Worm (Caenorhabditis elegans): ENCODE results near the gene C15C8.4.

Gene C15C8.4

ce11 chrV:12788451-12788850 lies 41.2 kb upstream of the C15C8.4 start, which contains the start of gene srbc-44:
srbc-44 (minus strand) TSS chrV:12788551.
- TF ChIP-seq ceh-2 (tag; optimal IDR thresholded peaks at IDR 0.05) (no peak), ceh-30 (tag; optimal IDR thresholded peaks at IDR 0.05) (no peak), nfya-1 (tag; optimal IDR thresholded peaks at IDR 0.05) (no peak), ceh-14 (tag; optimal IDR thresholded peaks at IDR 0.05) (no peak), fax-1 (tag; optimal IDR thresholded peaks at IDR 0.05) (no peak), pqm-1 (tag; optimal IDR thresholded peaks at IDR 0.05) (no peak), ceh-19 (GFP tag; optimal IDR thresholded peaks at IDR 0.05) (no peak), fkh-6 (tag; optimal IDR thresholded peaks at IDR 0.05) (no peak), ceh-31 (tag; optimal IDR thresholded peaks at IDR 0.05) (no peak), pag-3 (tag; optimal IDR thresholded peaks at IDR 0.05; ENCODE audit: borderline replicate concordance) (no peak), hlh-6 (tag; optimal IDR thresholded peaks at IDR 0.05) (no peak), syd-9 (tag; optimal IDR thresholded peaks at IDR 0.05) (no peak), sox-2 (GFP tag; IDR thresholded peaks at IDR 0.05) (no peak), T23F11.4 (GFP tag; optimal IDR thresholded peaks at IDR 0.05) (no peak), nhr-11 (tag; optimal IDR thresholded peaks at IDR 0.05) (no peak), npax-4 (tag; optimal IDR thresholded peaks at IDR 0.05) (no peak), pros-1 (tag; optimal IDR thresholded peaks at IDR 0.05) (no peak), mec-3 (tag; optimal IDR thresholded peaks at IDR 0.05; ENCODE audit: borderline replicate concordance) (no peak), C08G9.2 (tag; optimal IDR thresholded peaks at IDR 0.05) (no peak), tbx-2 (tag; optimal IDR thresholded peaks at IDR 0.05) (no peak)

- TF ChIP-seq sdc-2 (tag; optimal IDR thresholded peaks at IDR 0.05) (no peak), madf-2 (tag; optimal IDR thresholded peaks at IDR 0.05) (no peak), T23F11.4 (GFP tag; optimal IDR thresholded peaks at IDR 0.05) (no peak), odd-2 (tag; optimal IDR thresholded peaks at IDR 0.05) (no peak), unc-42 (tag; optimal IDR thresholded peaks at IDR 0.05) (no peak)
These were observed 39.8 kb upstream of the C15C8.4 start, which contains the start of gene fkb-4 for ce11 chrV:12787026-12787425. fkb-4 (minus strand) TSS chrV:12787126.

ce11 chrV:12786340-12786739 lies 39.1 kb upstream of the C15C8.4 start:
- no peak for TF ChIP-seq ceh-22 (tag; optimal IDR thresholded peaks at IDR 0.05)
- no peak for TF ChIP-seq tbx-7 (tag; optimal IDR thresholded peaks at IDR 0.05)
- TF ChIP-seq pax-1 (tag; optimal IDR thresholded peaks at IDR 0.05) = no peak
- no peak for TF ChIP-seq pha-2 (tag; optimal IDR thresholded peaks at IDR 0.05)
- no peak for TF ChIP-seq lin-11 (tag; optimal IDR thresholded peaks at IDR 0.05)
- no peak for TF ChIP-seq tbx-2 (tag; optimal IDR thresholded peaks at IDR 0.05)
- no peak for TF ChIP-seq C08G9.2 (tag; optimal IDR thresholded peaks at IDR 0.05)
- no peak for TF ChIP-seq npax-4 (tag; optimal IDR thresholded peaks at IDR 0.05)
- TF ChIP-seq ttx-3 (tag; optimal IDR thresholded peaks at IDR 0.05) = no peak
- no peak for TF ChIP-seq ceh-14 (tag; optimal IDR thresholded peaks at IDR 0.05)
- TF ChIP-seq fkh-10 (GFP tag; optimal IDR thresholded peaks at IDR 0.05) = no peak
- no peak for TF ChIP-seq che-1 (tag; optimal IDR thresholded peaks at IDR 0.05)
- TF ChIP-seq syd-9 (tag; optimal IDR thresholded peaks at IDR 0.05) = no peak
- no peak for TF ChIP-seq ceh-6 (GFP tag; optimal IDR thresholded peaks at IDR 0.05)
- TF ChIP-seq hlh-8 (tag; optimal IDR thresholded peaks at IDR 0.05) = no peak

- TF ChIP-seq odd-2 (tag; optimal IDR thresholded peaks at IDR 0.05) (no peak), ceh-19 (GFP tag; optimal IDR thresholded peaks at IDR 0.05) (no peak), pag-3 (tag; optimal IDR thresholded peaks at IDR 0.05; ENCODE audit: borderline replicate concordance) (no peak), nhr-11 (tag; optimal IDR thresholded peaks at IDR 0.05) (no peak), ceh-22 (tag; optimal IDR thresholded peaks at IDR 0.05) (no peak), ztf-16 (tag; optimal IDR thresholded peaks at IDR 0.05) (no peak), mec-3 (tag; optimal IDR thresholded peaks at IDR 0.05; ENCODE audit: borderline replicate concordance) (no peak), sox-2 (GFP tag; IDR thresholded peaks at IDR 0.05) (no peak), ceh-31 (tag; optimal IDR thresholded peaks at IDR 0.05) (no peak), fkh-6 (tag; optimal IDR thresholded peaks at IDR 0.05) (no peak), pha-4 (tag; optimal IDR thresholded peaks at IDR 0.05) (no peak), ceh-45 (GFP tag; IDR thresholded peaks at IDR 0.05) (no peak), elt-4 (tag; optimal IDR thresholded peaks at IDR 0.05) (no peak), ttx-3 (tag; optimal IDR thresholded peaks at IDR 0.05) (no peak)
These were observed 37.6 kb upstream of the C15C8.4 start, which contains the start of gene sre-20 for ce11 chrV:12784861-12785260. sre-20 (minus strand) TSS chrV:12784961.

Data from whole organism, late embryonic.